Fruit fly (Drosophila melanogaster): ENCODE results near the gene CycH.

Gene CycH

dm6 chr3L:21839720-21840641, 18.2 kb downstream of the CycH start (continued):
- TF ChIP-seq sisA (GFP tag; IDR thresholded peaks at IDR 0.05): peak; percentile 90
- TF ChIP-seq Hsf (GFP tag; optimal IDR thresholded peaks at IDR 0.05): peak; percentile 95
- peak; percentile 15 for TF ChIP-seq kni (GFP tag; optimal IDR thresholded peaks at IDR 0.05)
- TF ChIP-seq CG11504 (tag; optimal IDR thresholded peaks at IDR 0.05): peak; percentile 95
- TF ChIP-seq CG6854 (GFP tag; optimal IDR thresholded peaks at IDR 0.05): peak; percentile 88
- peak; percentile 95 for TF ChIP-seq ems (GFP tag; optimal IDR thresholded peaks at IDR 0.05)
- TF ChIP-seq CG1603 (tag; optimal IDR thresholded peaks at IDR 0.05): peak; percentile 91
- peak; percentile 85 for TF ChIP-seq fu2 (GFP tag; optimal IDR thresholded peaks at IDR 0.05)
- TF ChIP-seq CG14050 (GFP tag; IDR thresholded peaks at IDR 0.05): peak; percentile 74
- TF ChIP-seq CG2889 (GFP tag; IDR thresholded peaks at IDR 0.05): peak; percentile 86
- TF ChIP-seq trem (tag; optimal IDR thresholded peaks at IDR 0.05): peak; percentile 75
- TF ChIP-seq psq (GFP tag; optimal IDR thresholded peaks at IDR 0.05): peak; percentile 38
- TF ChIP-seq CG31388 (GFP tag; optimal IDR thresholded peaks at IDR 0.05): peak; percentile 83
- peak; percentile 96 for TF ChIP-seq Oli (tag; optimal IDR thresholded peaks at IDR 0.05)
- no peak for TF ChIP-seq CG2129 (GFP tag; IDR thresholded peaks at IDR 0.05; ENCODE audit: partially characterized antibody)
- TF ChIP-seq bcd (GFP tag; optimal IDR thresholded peaks at IDR 0.05): peak; percentile 94
- TF ChIP-seq NC2α (GFP tag; optimal IDR thresholded peaks at IDR 0.05): peak; percentile 82
- TF ChIP-seq Fer2 (tag; optimal IDR thresholded peaks at IDR 0.05): peak; percentile 78
- 0 out of 2 replicates have a peak, but pooled peaks have one; percentile 20 for TF ChIP-seq aop (GFP tag; IDR thresholded peaks at IDR 0.05)
- peak; percentile 94 for TF ChIP-seq Dip3 (GFP tag; optimal IDR thresholded peaks at IDR 0.05)
- peak; percentile 90 for TF ChIP-seq Chrac-16 (GFP tag; optimal IDR thresholded peaks at IDR 0.05)
- peak; percentile 90 for TF ChIP-seq ara (GFP tag; IDR thresholded peaks at IDR 0.05)
- TF ChIP-seq knrl (GFP tag; IDR thresholded peaks at IDR 0.05; ENCODE audit: partially characterized antibody): peak; percentile 49; the same call in 1 of the 3 replicates
- TF ChIP-seq gcm (GFP tag; optimal IDR thresholded peaks at IDR 0.05): peak; percentile 90
- TF ChIP-seq Opbp (GFP tag; IDR thresholded peaks at IDR 0.05; ENCODE audit: partially characterized antibody): no peak
- TF ChIP-seq CG11560 (tag; IDR thresholded peaks at IDR 0.05): peak; percentile 86
- TF ChIP-seq Dbx (GFP tag; IDR thresholded peaks at IDR 0.05): peak; percentile 77
- TF ChIP-seq CG15479 (GFP tag; optimal IDR thresholded peaks at IDR 0.05): no peak
- TF ChIP-seq CG17385 (GFP tag; optimal IDR thresholded peaks at IDR 0.05): peak; percentile 89
- peak; percentile 63 for TF ChIP-seq ftz-f1 (GFP tag; optimal IDR thresholded peaks at IDR 0.05)
- TF ChIP-seq CG10366 (GFP tag; IDR thresholded peaks at IDR 0.05): peak; percentile 88
- peak; percentile 4 for TF ChIP-seq gfzf (GFP tag; optimal IDR thresholded peaks at IDR 0.05)
- TF ChIP-seq tgo (GFP tag; IDR thresholded peaks at IDR 0.05): peak; percentile 93
- TF ChIP-seq slbo (GFP tag; IDR thresholded peaks at IDR 0.05): peak; percentile 89
- TF ChIP-seq Hr39 (optimal IDR thresholded peaks at IDR 0.05): no peak
- TF ChIP-seq zfh2 (GFP tag; optimal IDR thresholded peaks at IDR 0.05): peak; percentile 89
- TF ChIP-seq sd (tag; optimal IDR thresholded peaks at IDR 0.05): peak; percentile 62
- TF ChIP-seq Dek (tag; optimal IDR thresholded peaks at IDR 0.05): peak; percentile 88
- TF ChIP-seq CG3065 (GFP tag; optimal IDR thresholded peaks at IDR 0.05): peak; percentile 66
- TF ChIP-seq ap (GFP tag; IDR thresholded peaks at IDR 0.05): peak; percentile 72
- 0 out of 3 replicates have a peak, but pooled peaks have one; percentile 30 for TF ChIP-seq mld (GFP tag; IDR thresholded peaks at IDR 0.05; ENCODE audit: partially characterized antibody)
- peak; percentile 87 for TF ChIP-seq CG9215 (GFP tag; IDR thresholded peaks at IDR 0.05)
- peak; percentile 95 for TF ChIP-seq CG6689 (GFP tag; IDR thresholded peaks at IDR 0.05)
- TF ChIP-seq chinmo (GFP tag; IDR thresholded peaks at IDR 0.05; ENCODE audit: partially characterized antibody): peak; percentile 80; the same call in 2 of the 4 replicates
- TF ChIP-seq tup (GFP tag; optimal IDR thresholded peaks at IDR 0.05): peak; percentile 85
- peak; percentile 92 for TF ChIP-seq CG17829 (tag; optimal IDR thresholded peaks at IDR 0.05)
- TF ChIP-seq CG34376 (GFP tag; optimal IDR thresholded peaks at IDR 0.05): peak; percentile 90
- peak; percentile 77 for TF ChIP-seq sim (GFP tag; IDR thresholded peaks at IDR 0.05)

Measured in whole organism, embryonic.